Fruit fly (Drosophila melanogaster): Measurements from ENCODE around the gene CG15533.
A peak's percentile ranks its signal among the peaks of the same experiment; 100 is the strongest.

Gene CG15533

DNA sequence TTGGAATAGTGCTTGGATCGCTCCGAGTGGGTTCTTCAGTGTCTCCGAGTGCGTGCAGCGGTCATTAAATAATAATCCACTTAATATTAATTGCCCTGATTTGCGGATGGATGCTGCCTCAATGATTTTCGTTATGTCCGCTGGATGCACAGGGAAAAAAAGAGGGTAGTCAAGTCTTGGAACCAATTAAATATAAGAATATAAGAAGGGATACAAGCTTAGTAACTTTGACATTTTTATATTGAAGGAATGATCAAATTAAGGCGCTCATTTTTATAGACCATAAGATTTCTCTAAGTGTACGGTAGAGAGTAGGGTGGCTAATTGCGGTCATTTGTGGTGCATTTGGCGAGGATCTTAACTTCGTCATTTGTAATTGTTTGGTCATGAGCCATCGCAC lies 36.7 kb upstream of the CG15533 start:
- no peak for TF ChIP-seq HmgZ (tag; optimal IDR thresholded peaks at IDR 0.05)
- TF ChIP-seq hb (GFP tag; IDR thresholded peaks at IDR 0.05; ENCODE audit: partially characterized antibody): no peak
- TF ChIP-seq CG30020 (tag; optimal IDR thresholded peaks at IDR 0.05): no peak
- TF ChIP-seq CG17612 (GFP tag; IDR thresholded peaks at IDR 0.05): no peak
- TF ChIP-seq ro (GFP tag; IDR thresholded peaks at IDR 0.05): no peak
- TF ChIP-seq CG6683 (GFP tag; optimal IDR thresholded peaks at IDR 0.05): no peak
- no peak for TF ChIP-seq Bgb (GFP tag; IDR thresholded peaks at IDR 0.05; ENCODE audit: partially characterized antibody)
- TF ChIP-seq Taf1 (GFP tag; IDR thresholded peaks at IDR 0.05): no peak
- TF ChIP-seq CG5953 (GFP tag; IDR thresholded peaks at IDR 0.05): no peak
- TF ChIP-seq pb (GFP tag; optimal IDR thresholded peaks at IDR 0.05): no peak
- no peak for TF ChIP-seq CG10366 (GFP tag; IDR thresholded peaks at IDR 0.05)
- no peak for TF ChIP-seq MTF-1 (GFP tag; optimal IDR thresholded peaks at IDR 0.05; ENCODE audit: borderline replicate concordance)
- peak; percentile 41 for TF ChIP-seq zen (tag; optimal IDR thresholded peaks at IDR 0.05)
- TF ChIP-seq ab (GFP tag; optimal IDR thresholded peaks at IDR 0.05): no peak
- no peak for TF ChIP-seq CG3407 (GFP tag; optimal IDR thresholded peaks at IDR 0.05)
- TF ChIP-seq Hey (tag; optimal IDR thresholded peaks at IDR 0.05): no peak
- TF ChIP-seq bbx (GFP tag; IDR thresholded peaks at IDR 0.05; ENCODE audit: partially characterized antibody): no peak
- no peak for TF ChIP-seq CG7786 (GFP tag; optimal IDR thresholded peaks at IDR 0.05)
- no peak for TF ChIP-seq CG3065 (GFP tag; optimal IDR thresholded peaks at IDR 0.05)
- no peak for TF ChIP-seq kni (GFP tag; optimal IDR thresholded peaks at IDR 0.05)
- TF ChIP-seq CG6689 (GFP tag; IDR thresholded peaks at IDR 0.05): no peak
- TF ChIP-seq CG42726 (GFP tag; IDR thresholded peaks at IDR 0.05; ENCODE audit: partially characterized antibody): no peak
- no peak for TF ChIP-seq exex (tag; optimal IDR thresholded peaks at IDR 0.05)
- no peak for TF ChIP-seq Deaf1 (tag; optimal IDR thresholded peaks at IDR 0.05)
- no peak for TF ChIP-seq CG9215 (GFP tag; IDR thresholded peaks at IDR 0.05)
- TF ChIP-seq Sry-δ (GFP tag; optimal IDR thresholded peaks at IDR 0.05): no peak
- TF ChIP-seq btn (GFP tag; optimal IDR thresholded peaks at IDR 0.05): no peak
- no peak for TF ChIP-seq gsb (GFP tag; IDR thresholded peaks at IDR 0.05)
- TF ChIP-seq CG14667 (GFP tag; IDR thresholded peaks at IDR 0.05): no peak
- TF ChIP-seq CG17829 (tag; optimal IDR thresholded peaks at IDR 0.05): peak; percentile 32
- TF ChIP-seq gt (GFP tag; IDR thresholded peaks at IDR 0.05): no peak
- TF ChIP-seq Dip2 (GFP tag; IDR thresholded peaks at IDR 0.05): no peak
- TF ChIP-seq bsh (GFP tag; optimal IDR thresholded peaks at IDR 0.05): peak in 1 of 2 experiments; percentile 41
- TF ChIP-seq Aef1 (GFP tag; IDR thresholded peaks at IDR 0.05): 0 out of 3 replicates have a peak, but pooled peaks have one; percentile 11
- no peak for TF ChIP-seq mld (GFP tag; IDR thresholded peaks at IDR 0.05; ENCODE audit: partially characterized antibody)
- peak; percentile 32 for TF ChIP-seq CG18262 (tag; optimal IDR thresholded peaks at IDR 0.05)
- TF ChIP-seq CG18599 (GFP tag; optimal IDR thresholded peaks at IDR 0.05): peak; percentile 6
- TF ChIP-seq CG15696 (tag; optimal IDR thresholded peaks at IDR 0.05): peak; percentile 19
- TF ChIP-seq yki (optimal IDR thresholded peaks at IDR 0.05): no peak
- TF ChIP-seq az2 (GFP tag; optimal IDR thresholded peaks at IDR 0.05): no peak
- TF ChIP-seq CG9797 (GFP tag; optimal IDR thresholded peaks at IDR 0.05): no peak
- TF ChIP-seq run (tag; optimal IDR thresholded peaks at IDR 0.05): no peak
- peak; percentile 74 for TF ChIP-seq Ets65A (GFP tag)
- no peak for TF ChIP-seq toy (GFP tag; IDR thresholded peaks at IDR 0.05)
- no peak for TF ChIP-seq CG11560 (tag; IDR thresholded peaks at IDR 0.05)
- peak; percentile 34 for TF ChIP-seq CG9727 (GFP tag; optimal IDR thresholded peaks at IDR 0.05)
- no peak for TF ChIP-seq CG4360 (GFP tag; IDR thresholded peaks at IDR 0.05)
- TF ChIP-seq dpn (GFP tag; optimal IDR thresholded peaks at IDR 0.05): no peak
- no peak for TF ChIP-seq zen2 (GFP tag; IDR thresholded peaks at IDR 0.05; ENCODE audit: partially characterized antibody)
- TF ChIP-seq gce (GFP tag; IDR thresholded peaks at IDR 0.05): no peak
- TF ChIP-seq CG8924 (tag; optimal IDR thresholded peaks at IDR 0.05): no peak
- TF ChIP-seq Tbp (GFP tag; optimal IDR thresholded peaks at IDR 0.05): no peak

Measured in whole organism, embryonic.